Fruit fly (Drosophila melanogaster): ENCODE results near the gene Cph.

Cph gene

dm6 chrX:7101302-7102012, 36.1 kb upstream of the Cph start (continued):
- TF ChIP-seq corto (GFP tag; optimal IDR thresholded peaks at IDR 0.05) (no peak), ewg (GFP tag; optimal IDR thresholded peaks at IDR 0.05) (peak; percentile 82), CG4424 (GFP tag; optimal IDR thresholded peaks at IDR 0.05) (peak; percentile 61), pnt (GFP tag; optimal IDR thresholded peaks at IDR 0.05) (peak; percentile 54), CG8765 (GFP tag; IDR thresholded peaks at IDR 0.05) (peak; percentile 22; the same call in 1 of the 2 replicates), eve (GFP tag; optimal IDR thresholded peaks at IDR 0.05) (no peak), grn (GFP tag; optimal IDR thresholded peaks at IDR 0.05) (peak; percentile 51), CG17328 (GFP tag; IDR thresholded peaks at IDR 0.05) (peak; percentile 84), Oli (tag; optimal IDR thresholded peaks at IDR 0.05) (peak; percentile 90), Sry-β (GFP tag; optimal IDR thresholded peaks at IDR 0.05) (no peak), CG1603 (tag; optimal IDR thresholded peaks at IDR 0.05) (peak; percentile 69), CG4328 (GFP tag; optimal IDR thresholded peaks at IDR 0.05) (peak; percentile 58), dpn (GFP tag; optimal IDR thresholded peaks at IDR 0.05) (peak; percentile 70 to 88), danr (GFP tag; IDR thresholded peaks at IDR 0.05) (peak; percentile 59; the same call in 1 of the 2 replicates), CG6689 (GFP tag; IDR thresholded peaks at IDR 0.05) (peak; percentile 84), CG13624 (GFP tag; optimal IDR thresholded peaks at IDR 0.05) (peak; percentile 47), CG18262 (tag; optimal IDR thresholded peaks at IDR 0.05) (peak; percentile 87), CG33213 (GFP tag; optimal IDR thresholded peaks at IDR 0.05) (peak; percentile 12), wek (GFP tag; optimal IDR thresholded peaks at IDR 0.05) (peak; percentile 57), Trl (optimal IDR thresholded peaks at IDR 0.05) (no peak), Trl (GFP tag; optimal IDR thresholded peaks at IDR 0.05) (peak; percentile 33), gsb-n (tag; optimal IDR thresholded peaks at IDR 0.05) (peak; percentile 81), CG7839 (tag; optimal IDR thresholded peaks at IDR 0.05) (peak; percentile 90), CG17186 (GFP tag; optimal IDR thresholded peaks at IDR 0.05) (peak; percentile 24), Ravus (GFP tag; IDR thresholded peaks at IDR 0.05) (no peak), otp (GFP tag; IDR thresholded peaks at IDR 0.05) (peak; percentile 44; the same call in 1 of the 3 replicates), mirr (GFP tag; optimal IDR thresholded peaks at IDR 0.05) (no peak), pum (GFP tag; optimal IDR thresholded peaks at IDR 0.05) (peak; percentile 69), fd96Cb (tag; optimal IDR thresholded peaks at IDR 0.05) (peak; percentile 75), slbo (GFP tag; IDR thresholded peaks at IDR 0.05) (peak; percentile 87), vvl (GFP tag; IDR thresholded peaks at IDR 0.05) (peak; percentile 81), YL-1 (GFP tag; optimal IDR thresholded peaks at IDR 0.05) (peak; percentile 36), fd3F (GFP tag; optimal IDR thresholded peaks at IDR 0.05) (peak; percentile 75), hth (optimal IDR thresholded peaks at IDR 0.05) (no peak), Lim3 (GFP tag; IDR thresholded peaks at IDR 0.05) (no peak), Ptx1 (GFP tag; IDR thresholded peaks at IDR 0.05) (peak; percentile 84), CG7357 (GFP tag; IDR thresholded peaks at IDR 0.05) (peak; percentile 65; the same call in 2 of the 3 replicates), CG18764 (GFP tag; optimal IDR thresholded peaks at IDR 0.05) (peak; percentile 38), Abd-B (GFP tag; optimal IDR thresholded peaks at IDR 0.05) (peak; percentile 89), CG1792 (GFP tag; optimal IDR thresholded peaks at IDR 0.05) (no peak), CG17829 (tag; optimal IDR thresholded peaks at IDR 0.05) (peak; percentile 82), CG8478 (optimal IDR thresholded peaks at IDR 0.05) (no peak), Antp (GFP tag; optimal IDR thresholded peaks at IDR 0.05) (peak; percentile 31), onecut (GFP tag; IDR thresholded peaks at IDR 0.05) (peak; percentile 59), stwl (tag; optimal IDR thresholded peaks at IDR 0.05) (no peak), lab (GFP tag; optimal IDR thresholded peaks at IDR 0.05) (peak; percentile 86), lbe (GFP tag; optimal IDR thresholded peaks at IDR 0.05) (no peak), mam (GFP tag; optimal IDR thresholded peaks at IDR 0.05) (peak; percentile 60), Deaf1 (tag; optimal IDR thresholded peaks at IDR 0.05) (peak; percentile 54), ftz-f1 (GFP tag; optimal IDR thresholded peaks at IDR 0.05) (no peak), Adf1 (GFP tag; IDR thresholded peaks at IDR 0.05) (peak; percentile 13; the same call in 1 of the 2 replicates)
